Fruit fly (Drosophila melanogaster) whole organism, embryonic: ENCODE measurements around the gene CG33181.

Experiments used
- Adf1 ChIP-seq: fragments of 200-800 bp; sonication (Bioruptor generic); IDR thresholded peaks from 2 replicates; pipeline ENCODE4 v1.3.6; 2022; ENCODE audit warnings: missing biosample characterization, missing genetic modification characterization
- Antp ChIP-seq: fragments of 200-800 bp; sonication (Bioruptor generic); optimal IDR thresholded peaks from 3 replicates; lab custom pipeline; 2016; ENCODE audit warnings: missing biosample characterization, missing genetic modification characterization
- Atf-2 ChIP-seq: fragments of 200-800 bp; sonication (Bioruptor generic); optimal IDR thresholded peaks from 2 replicates; lab custom pipeline; 2016; ENCODE audit warnings: missing biosample characterization, missing genetic modification characterization
- Atf3 ChIP-seq: fragments of 200-800 bp; sonication (Bioruptor generic); optimal IDR thresholded peaks from 3 replicates; lab custom pipeline; 2016; ENCODE audit warnings: missing biosample characterization, missing genetic modification characterization
- Blimp-1 ChIP-seq: fragments of 200-800 bp; sonication (Bioruptor generic); optimal IDR thresholded peaks from 3 replicates; lab custom pipeline; 2018; ENCODE audit warnings: missing biosample characterization, missing genetic modification characterization, mild to moderate bottlenecking, moderate library complexity, missing genetic modification reagents
- C15 ChIP-seq: fragments of 200-800 bp; sonication (Bioruptor generic); IDR thresholded peaks from 3 replicates; pipeline ENCODE4 v1.3.6; 2022; ENCODE audit warnings: missing biosample characterization, missing genetic modification characterization
- CG10209 ChIP-seq: fragments of 200-800 bp; sonication (Bioruptor generic); optimal IDR thresholded peaks from 3 replicates; lab custom pipeline; 2017; ENCODE audit warnings: missing biosample characterization, mild to moderate bottlenecking, missing genetic modification characterization, missing genetic modification reagents
- CG10543 ChIP-seq: fragments of 200-800 bp; sonication (Bioruptor generic); optimal IDR thresholded peaks from 3 replicates; lab custom pipeline; 2017; ENCODE audit warnings: missing biosample characterization, mild to moderate bottlenecking, missing genetic modification characterization, moderate library complexity
- CG11085 ChIP-seq: fragments of 200-800 bp; sonication (Bioruptor generic); IDR thresholded peaks from 2 replicates; pipeline ENCODE4 v1.3.6; 2022; ENCODE audit warnings: missing biosample characterization, missing genetic modification characterization
- CG12104 ChIP-seq: fragments of 200-800 bp; sonication (Bioruptor generic); optimal IDR thresholded peaks from 3 replicates; lab custom pipeline; 2016; ENCODE audit warnings: missing biosample characterization, missing genetic modification characterization
- CG14014 ChIP-seq: fragments of 200-800 bp; sonication (Bioruptor generic); IDR thresholded peaks from 2 replicates; pipeline ENCODE4 v1.3.6; 2022; ENCODE audit warnings: missing biosample characterization, missing genetic modification characterization
- CG15601 ChIP-seq: fragments of 200-800 bp; sonication (Bioruptor generic); optimal IDR thresholded peaks from 3 replicates; lab custom pipeline; 2019; ENCODE audit warnings: missing biosample characterization, mild to moderate bottlenecking, missing genetic modification characterization, moderate library complexity
- CG15696 ChIP-seq: fragments of 200-800 bp; sonication (Bioruptor generic); optimal IDR thresholded peaks from 2 replicates; lab custom pipeline; 2019; ENCODE audit warnings: missing biosample characterization, mild to moderate bottlenecking, missing genetic modification characterization, moderate library complexity
- CG17829 ChIP-seq: fragments of 200-800 bp; optimal IDR thresholded peaks from 2 replicates; lab custom pipeline; 2019; ENCODE audit warnings: missing biosample characterization, mild to moderate bottlenecking, missing genetic modification characterization, moderate library complexity
- CG30431 ChIP-seq: fragments of 200-800 bp; sonication (Bioruptor generic); optimal IDR thresholded peaks from 2 replicates; lab custom pipeline; 2017; ENCODE audit warnings: missing biosample characterization, missing genetic modification characterization
- CG31441 ChIP-seq: fragments of 200-800 bp; sonication (Bioruptor generic); IDR thresholded peaks from 2 replicates; pipeline ENCODE4 v1.3.6; 2022; ENCODE audit warnings: missing biosample characterization, missing genetic modification characterization
- CG3407 ChIP-seq: fragments of 200-800 bp; sonication (Bioruptor generic); optimal IDR thresholded peaks from 2 replicates; lab custom pipeline; 2018; ENCODE audit warnings: missing biosample characterization, mild to moderate bottlenecking, missing genetic modification characterization
- CG43689 ChIP-seq: fragments of 200-800 bp; sonication (Bioruptor generic); IDR thresholded peaks from 2 replicates; pipeline ENCODE4 v1.3.6; 2022; ENCODE audit warnings: missing biosample characterization, missing genetic modification characterization
- CG7786 ChIP-seq: fragments of 200-800 bp; sonication (Bioruptor generic); optimal IDR thresholded peaks from 2 replicates; lab custom pipeline; 2016; ENCODE audit warnings: missing biosample characterization, missing genetic modification characterization
- CG9797 ChIP-seq: fragments of 200-800 bp; sonication (Bioruptor generic); optimal IDR thresholded peaks from 3 replicates; lab custom pipeline; 2018; ENCODE audit warnings: missing biosample characterization, mild to moderate bottlenecking, missing genetic modification characterization
- CG9817 ChIP-seq: fragments of 200-800 bp; sonication (Bioruptor generic); optimal IDR thresholded peaks from 2 replicates; lab custom pipeline; 2018; ENCODE audit warnings: missing biosample characterization, mild to moderate bottlenecking, missing genetic modification characterization, moderate library complexity
- CoRest ChIP-seq: fragments of 200-800 bp; sonication (Bioruptor generic); optimal IDR thresholded peaks from 3 replicates; lab custom pipeline; 2018; ENCODE audit warnings: missing biosample characterization, mild to moderate bottlenecking, missing genetic modification characterization, moderate library complexity
- Hmr ChIP-seq: fragments of 200-800 bp; sonication (Bioruptor generic); optimal IDR thresholded peaks from 3 replicates; lab custom pipeline; 2017; ENCODE audit warnings: mild to moderate bottlenecking, missing biosample characterization, missing genetic modification reagents, missing genetic modification characterization
- Hmx ChIP-seq: fragments of 200-800 bp; sonication (Bioruptor generic); optimal IDR thresholded peaks from 2 replicates; lab custom pipeline; 2016; ENCODE audit warnings: missing biosample characterization, missing genetic modification characterization
- Hr51 ChIP-seq, 2 experiments: fragments of 200-800 bp; sonication (Bioruptor generic); optimal IDR thresholded peaks; 2 replicates in 1 of 2; 3 replicates in 1 of 2; lab custom pipeline; 2016 to 2018; ENCODE audit warnings: missing biosample characterization in 2 of 2, missing genetic modification characterization in 2 of 2, mild to moderate bottlenecking in 1 of 2, moderate library complexity in 1 of 2
- Hr78 ChIP-seq, 2 experiments: fragments of 200-800 bp in 1 of 2; fragments of >200 bp in 1 of 2; sonication (Bioruptor generic) in 1 of 2; optimal IDR thresholded peaks; 2 replicates each; lab custom pipeline; 2017 to 2019; ENCODE audit warnings: missing biosample characterization in 2 of 2, missing genetic modification characterization in 2 of 2, mild to moderate bottlenecking in 1 of 2, moderate library complexity in 1 of 2
- Hsf ChIP-seq: fragments of 200-800 bp; sonication (Bioruptor generic); optimal IDR thresholded peaks from 3 replicates; lab custom pipeline; 2016; ENCODE audit warnings: missing biosample characterization, missing genetic modification characterization
- MESR4 ChIP-seq: fragments of 200-800 bp; sonication (Bioruptor generic); optimal IDR thresholded peaks from 2 replicates; lab custom pipeline; 2018; ENCODE audit warnings: missing biosample characterization, mild to moderate bottlenecking, missing genetic modification characterization, moderate library complexity
- NfI ChIP-seq: fragments of 200-800 bp; sonication (Bioruptor generic); optimal IDR thresholded peaks from 3 replicates; lab custom pipeline; 2018; ENCODE audit warnings: missing biosample characterization, mild to moderate bottlenecking, missing genetic modification characterization, moderate library complexity
- PHDP ChIP-seq: fragments of 200-800 bp; sonication (Bioruptor generic); optimal IDR thresholded peaks from 3 replicates; lab custom pipeline; 2018; ENCODE audit warnings: missing biosample characterization, mild to moderate bottlenecking, missing genetic modification characterization, moderate library complexity
- Pdp1 ChIP-seq, 2 experiments: fragments of 200-800 bp; sonication (Bioruptor generic); optimal IDR thresholded peaks; 3 replicates each; lab custom pipeline; 2016; ENCODE audit warnings: missing biosample characterization in 2 of 2, missing genetic modification characterization in 2 of 2, mild to moderate bottlenecking in 1 of 2, moderate library complexity in 1 of 2
- Ravus ChIP-seq: fragments of 200-800 bp; sonication (Bioruptor generic); IDR thresholded peaks from 2 replicates; pipeline ENCODE4 v1.3.6; 2022; ENCODE audit warnings: missing biosample characterization, missing genetic modification characterization
- Spps ChIP-seq: fragments of 200-800 bp; sonication (Bioruptor generic); optimal IDR thresholded peaks from 2 replicates; lab custom pipeline; 2018; ENCODE audit warnings: missing biosample characterization, mild to moderate bottlenecking, missing genetic modification characterization
- Ssrp ChIP-seq: fragments of 200-800 bp; sonication (Bioruptor generic); optimal IDR thresholded peaks from 2 replicates; lab custom pipeline; 2018; ENCODE audit warnings: missing biosample characterization, mild to moderate bottlenecking, missing genetic modification characterization, moderate library complexity
- al ChIP-seq: fragments of 200-800 bp; sonication (Bioruptor generic); IDR thresholded peaks from 2 replicates; pipeline ENCODE4 v1.3.6; 2022; ENCODE audit warnings: missing biosample characterization, missing genetic modification characterization
- crol ChIP-seq: fragments of 200-800 bp; sonication (Bioruptor generic); IDR thresholded peaks from 2 replicates; pipeline ENCODE4 v1.3.6; 2022; ENCODE audit warnings: missing biosample characterization, missing genetic modification characterization
- jing ChIP-seq: fragments of 200-800 bp; sonication (Bioruptor generic); optimal IDR thresholded peaks from 2 replicates; lab custom pipeline; 2018; ENCODE audit warnings: missing biosample characterization, mild to moderate bottlenecking, missing genetic modification characterization
- maf-S ChIP-seq: fragments of 200-800 bp; sonication (Bioruptor generic); optimal IDR thresholded peaks from 2 replicates; lab custom pipeline; 2016; ENCODE audit warnings: missing biosample characterization, missing genetic modification characterization
- nerfin-1 ChIP-seq: fragments of 200-800 bp; sonication (Bioruptor generic); optimal IDR thresholded peaks from 3 replicates; lab custom pipeline; 2019; ENCODE audit warnings: missing biosample characterization, mild to moderate bottlenecking, missing genetic modification characterization, moderate library complexity
- org-1 ChIP-seq: fragments of 200-800 bp; sonication (Bioruptor generic); optimal IDR thresholded peaks from 2 replicates; lab custom pipeline; 2017; ENCODE audit warnings: missing biosample characterization, missing genetic modification characterization
- pb ChIP-seq: fragments of 200-800 bp; sonication (Bioruptor generic); optimal IDR thresholded peaks from 3 replicates; lab custom pipeline; 2016; ENCODE audit warnings: missing biosample characterization, missing genetic modification characterization
- prd ChIP-seq, 3 experiments: fragments of >200 bp in 2 of 3; fragments of 200-800 bp in 1 of 3; sonication (Bioruptor generic) in 1 of 3; optimal IDR thresholded peaks in 2 of 3; IDR thresholded peaks in 1 of 3; 2 replicates in 2 of 3; 3 replicates in 1 of 3; pipeline versions ENCODE4 v1.3.6 to Lab custom; 2017 to 2022; ENCODE audit warnings: missing biosample characterization in 1 of 3, missing genetic modification characterization in 1 of 3
- sd ChIP-seq: fragments of 200-800 bp; sonication (Bioruptor generic); optimal IDR thresholded peaks from 3 replicates; lab custom pipeline; 2018; ENCODE audit warnings: missing biosample characterization, mild to moderate bottlenecking, missing genetic modification characterization, moderate library complexity
- sens ChIP-seq: fragments of 200-800 bp; sonication (Bioruptor generic); peaks from one replicate; lab custom pipeline; 2016; ENCODE audit warnings: missing biosample characterization, missing genetic modification characterization
- slou ChIP-seq: fragments of 200-800 bp; sonication (Bioruptor generic); optimal IDR thresholded peaks from 3 replicates; lab custom pipeline; 2016; ENCODE audit warnings: missing biosample characterization, missing genetic modification characterization
- sob ChIP-seq: fragments of 200-800 bp; sonication (Bioruptor generic); IDR thresholded peaks from 2 replicates; pipeline ENCODE4 v1.3.6; 2022; ENCODE audit warnings: missing biosample characterization, missing genetic modification characterization
- sqz ChIP-seq: fragments of 200-800 bp; sonication (Bioruptor generic); optimal IDR thresholded peaks from 3 replicates; lab custom pipeline; 2018; ENCODE audit warnings: missing biosample characterization, mild to moderate bottlenecking, missing genetic modification characterization
- stc ChIP-seq: fragments of 200-800 bp; sonication (Bioruptor generic); IDR thresholded peaks from 2 replicates; pipeline ENCODE4 v1.3.6; 2022; ENCODE audit warnings: missing biosample characterization, missing genetic modification characterization
- twi ChIP-seq: fragments of 200-800 bp; optimal IDR thresholded peaks from 2 replicates; lab custom pipeline; 2019; ENCODE audit warnings: missing biosample characterization, mild to moderate bottlenecking, missing genetic modification characterization, moderate library complexity
- usp ChIP-seq: fragments of >200 bp; optimal IDR thresholded peaks from 2 replicates; lab custom pipeline; 2017; ENCODE audit warnings: missing biosample characterization, missing genetic modification characterization

CG33181 gene

DNA sequence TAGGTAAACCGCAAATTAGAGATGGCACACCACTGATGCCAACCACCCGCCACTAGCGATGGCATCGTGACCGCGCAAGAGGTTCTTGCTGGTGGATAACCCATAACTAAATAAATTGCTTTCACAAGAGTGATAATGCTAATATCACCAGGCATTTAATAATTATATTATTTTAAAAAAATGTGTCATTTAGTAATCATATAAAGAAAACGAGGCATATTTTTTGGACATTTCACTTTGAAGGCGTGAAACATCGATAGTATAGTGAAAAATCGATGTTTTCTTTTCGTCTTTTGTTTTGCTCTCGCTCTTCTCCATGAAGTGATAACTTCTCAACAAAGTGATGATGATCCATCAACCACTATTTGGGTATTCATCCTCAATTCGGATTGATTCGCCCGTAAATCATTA, 69.6 kb downstream of the CG33181 start, which contains the start of gene IntS4 (continued):
- TF ChIP-seq Hr78 (GFP tag; optimal IDR thresholded peaks at IDR 0.05; lab: Kevin White, UChicago) (no peak), Hsf (GFP tag; lab: Kevin White, UChicago) (peak; percentile 55), maf-S (GFP tag; lab: Kevin White, UChicago) (peak; percentile 1), CG15696 (peak; percentile 66), CG14014 (GFP tag; lab: Robert Waterston, UW) (peak; percentile 49; the same call in 1 of the 2 replicates), CG30431 (GFP tag; lab: Kevin White, UChicago) (no peak), CG9797 (GFP tag; lab: Kevin White, UChicago) (peak; percentile 50), sd (tag; lab: Kevin White, UChicago) (no peak), Hmx (GFP tag; lab: Kevin White, UChicago) (no peak), Adf1 (GFP tag; lab: Robert Waterston, UW) (peak; percentile 22; the same call in 1 of the 2 replicates), PHDP (tag; lab: Kevin White, UChicago) (peak; percentile 44), C15 (GFP tag; lab: Robert Waterston, UW) (no peak), stc (GFP tag; lab: Robert Waterston, UW) (no peak), Hmr (GFP tag; lab: Kevin White, UChicago) (no peak), jing (GFP tag; lab: Kevin White, UChicago) (no peak), Pdp1 (GFP tag; optimal IDR thresholded peaks at IDR 0.05; lab: Kevin White, UChicago) (peak in 1 of 2 experiments; percentile 56), Blimp-1 (GFP tag; lab: Kevin White, UChicago) (no peak), crol (GFP tag; lab: Robert Waterston, UW) (no peak), slou (peak; percentile 68), Spps (tag; lab: Kevin White, UChicago) (no peak), CG31441 (GFP tag; lab: Robert Waterston, UW) (peak; percentile 59; the same call in 1 of the 2 replicates), al (GFP tag; lab: Robert Waterston, UW) (peak; percentile 47), CG10543 (GFP tag; lab: Kevin White, UChicago) (peak; percentile 82), Hr51 (GFP tag; optimal IDR thresholded peaks at IDR 0.05; lab: Kevin White, UChicago) (peak in 1 of 2 experiments; percentile 57), CG12104 (GFP tag; lab: Kevin White, UChicago) (peak; percentile 26), CG11085 (GFP tag; lab: Robert Waterston, UW) (peak; percentile 68; the same call in 1 of the 2 replicates), Atf-2 (GFP tag; lab: Kevin White, UChicago) (no peak), Ssrp (tag; lab: Kevin White, UChicago) (peak; percentile 56), Ravus (no peak), CG17829 (peak; percentile 78), CG43689 (no peak), CoRest (tag; lab: Kevin White, UChicago) (peak; percentile 78), Antp (GFP tag; lab: Kevin White, UChicago) (peak; percentile 12), pb (no peak), CG9817 (tag; lab: Kevin White, UChicago) (no peak), prd (optimal IDR thresholded peaks at IDR 0.05; lab: Kevin White, UChicago) (no peak), prd (GFP tag; IDR thresholded peaks at IDR 0.05; lab: Robert Waterston, UW) (peak; percentile 77), CG10209 (GFP tag; lab: Kevin White, UChicago) (peak; percentile 53), CG3407 (GFP tag; lab: Kevin White, UChicago) (peak; percentile 12), Atf3 (GFP tag; lab: Kevin White, UChicago) (peak; percentile 3), twi (tag; lab: Kevin White, UChicago) (peak; percentile 47), CG15601 (tag; lab: Kevin White, UChicago) (peak; percentile 61), usp (no peak), sqz (GFP tag; lab: Kevin White, UChicago) (no peak), NfI (GFP tag; lab: Kevin White, UChicago) (no peak), CG7786 (no peak), nerfin-1 (tag; lab: Kevin White, UChicago) (peak; percentile 57), org-1 (GFP tag; lab: Kevin White, UChicago) (no peak), sens (GFP tag; lab: Kevin White, UChicago) (peak; percentile 74), sob (GFP tag; lab: Robert Waterston, UW) (peak; percentile 70; the same call in 1 of the 2 replicates), MESR4 (GFP tag; lab: Kevin White, UChicago) (no peak)
